Worm (Caenorhabditis elegans): ENCODE results near the gene K08D8.10.

DNA sequence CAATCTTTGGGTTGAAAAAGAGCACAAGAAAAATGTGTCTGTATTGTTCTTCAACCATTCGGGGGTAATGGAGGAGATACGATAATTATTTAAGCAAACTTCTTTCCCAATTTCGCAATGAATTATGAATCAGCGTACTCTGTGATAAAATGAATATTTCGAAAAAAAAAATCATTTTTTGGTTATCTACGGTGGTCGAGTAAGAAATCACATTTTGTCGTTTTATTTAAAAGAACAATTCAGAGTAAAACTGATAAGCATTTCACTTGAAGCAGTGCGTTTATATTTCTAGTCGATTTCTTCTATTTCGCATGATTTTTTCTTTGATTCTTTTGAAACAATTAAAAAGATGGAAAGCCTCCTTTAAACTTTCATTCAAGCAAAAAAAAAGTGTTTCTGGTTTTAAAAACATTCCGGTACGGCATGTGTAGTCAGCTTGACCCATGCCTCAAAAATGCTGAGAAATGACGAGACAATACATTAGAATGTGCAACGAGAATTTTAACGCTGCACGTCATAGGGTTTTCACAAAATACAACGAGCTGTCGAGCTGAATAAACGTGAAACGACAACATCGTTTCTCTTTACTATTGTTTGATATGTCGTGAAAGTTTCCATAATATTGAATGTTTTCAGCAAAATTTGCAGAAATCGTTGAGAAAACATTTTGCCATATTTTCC lies 2.2 kb downstream of the K08D8.10 start, which contains the start of gene K08D8.2:
- TF ChIP-seq lin-39 (tag; optimal IDR thresholded peaks at IDR 0.05) (no peak), aly-2 (tag; optimal IDR thresholded peaks at IDR 0.05) (no peak), nhr-11 (tag; optimal IDR thresholded peaks at IDR 0.05) (no peak), unc-39 (tag; optimal IDR thresholded peaks at IDR 0.05) (no peak), skn-1 (tag; optimal IDR thresholded peaks at IDR 0.05) (no peak), dpl-1 (GFP tag; optimal IDR thresholded peaks at IDR 0.05) (no peak), ztf-11 (tag; optimal IDR thresholded peaks at IDR 0.05) (no peak), jun-1 (tag; optimal IDR thresholded peaks at IDR 0.05) (no peak)
